Worm (Caenorhabditis elegans): Measurements from ENCODE around the gene clec-160.

clec-160 gene

ce11 chrIII:8227511-8227910 lies 48.3 kb downstream of the clec-160 start, which contains the start of gene fbxl-1 (continued):
- TF ChIP-seq hlh-15 (tag; optimal IDR thresholded peaks at IDR 0.05) (no peak), ceh-22 (tag; optimal IDR thresholded peaks at IDR 0.05) (no peak), nfya-1 (tag; optimal IDR thresholded peaks at IDR 0.05) (peak; percentile 52), odd-2 (tag; optimal IDR thresholded peaks at IDR 0.05) (no peak), tbx-2 (tag; optimal IDR thresholded peaks at IDR 0.05) (peak; percentile 66), ttx-3 (tag; optimal IDR thresholded peaks at IDR 0.05) (no peak), npax-4 (tag; optimal IDR thresholded peaks at IDR 0.05) (no peak), C38D4.7 (GFP tag; optimal IDR thresholded peaks at IDR 0.05) (no peak), ceh-2 (tag; optimal IDR thresholded peaks at IDR 0.05) (no peak), gmeb-2 (tag; optimal IDR thresholded peaks at IDR 0.05) (no peak), T23F11.4 (GFP tag; optimal IDR thresholded peaks at IDR 0.05) (no peak), Y22D7AL.16 (tag; optimal IDR thresholded peaks at IDR 0.05) (no peak), unc-3 (GFP tag; conservative IDR thresholded peaks at IDR 0.05) (no peak), unc-3 (tag; optimal IDR thresholded peaks at IDR 0.05) (no peak), unc-55 (GFP tag; optimal IDR thresholded peaks at IDR 0.05) (peak; percentile 77), fkh-6 (tag; optimal IDR thresholded peaks at IDR 0.05) (no peak), unc-42 (tag; optimal IDR thresholded peaks at IDR 0.05) (peak; percentile 1), sox-2 (GFP tag; IDR thresholded peaks at IDR 0.05) (no peak), eyg-1 (tag; optimal IDR thresholded peaks at IDR 0.05) (no peak), mec-3 (tag; optimal IDR thresholded peaks at IDR 0.05; ENCODE audit: borderline replicate concordance) (no peak), pax-1 (tag; optimal IDR thresholded peaks at IDR 0.05) (no peak), C08G9.2 (tag; optimal IDR thresholded peaks at IDR 0.05) (no peak), nhr-11 (tag; optimal IDR thresholded peaks at IDR 0.05) (no peak), tbx-7 (tag; optimal IDR thresholded peaks at IDR 0.05) (no peak), rnt-1 (tag; optimal IDR thresholded peaks at IDR 0.05) (peak; percentile 57), ceh-30 (tag; optimal IDR thresholded peaks at IDR 0.05) (no peak), ceh-31 (tag; optimal IDR thresholded peaks at IDR 0.05) (peak; percentile 58), hlh-13 (GFP tag; optimal IDR thresholded peaks at IDR 0.05) (no peak), hlh-8 (tag; optimal IDR thresholded peaks at IDR 0.05) (no peak), ceh-6 (GFP tag; optimal IDR thresholded peaks at IDR 0.05) (no peak), sox-4 (tag; optimal IDR thresholded peaks at IDR 0.05) (no peak), pha-2 (tag; optimal IDR thresholded peaks at IDR 0.05) (no peak), lin-11 (tag; optimal IDR thresholded peaks at IDR 0.05) (no peak), elt-4 (tag; optimal IDR thresholded peaks at IDR 0.05) (no peak), che-1 (tag; optimal IDR thresholded peaks at IDR 0.05) (no peak), ceh-24 (tag; optimal IDR thresholded peaks at IDR 0.05) (no peak), ceh-45 (GFP tag; IDR thresholded peaks at IDR 0.05) (no peak), ceh-48 (tag; optimal IDR thresholded peaks at IDR 0.05) (no peak), ref-2 (tag; optimal IDR thresholded peaks at IDR 0.05) (no peak), K09A11.1 (tag; optimal IDR thresholded peaks at IDR 0.05; ENCODE audit: insufficient read depth) (no peak), dmd-4 (tag; optimal IDR thresholded peaks at IDR 0.05; ENCODE audit: borderline replicate concordance) (no peak), hlh-30 (tag; optimal IDR thresholded peaks at IDR 0.05; ENCODE audit: insufficient read depth) (peak; percentile 95), sdc-2 (tag; optimal IDR thresholded peaks at IDR 0.05) (no peak), pat-9 (tag; optimal IDR thresholded peaks at IDR 0.05) (no peak), ceh-18 (tag; optimal IDR thresholded peaks at IDR 0.05) (peak; percentile 57), ceh-34 (tag; optimal IDR thresholded peaks at IDR 0.05) (peak; percentile 73), unc-86 (tag; optimal IDR thresholded peaks at IDR 0.05) (no peak), ets-4 (tag; optimal IDR thresholded peaks at IDR 0.05) (no peak), syd-9 (tag; optimal IDR thresholded peaks at IDR 0.05) (no peak), madf-2 (tag; optimal IDR thresholded peaks at IDR 0.05) (no peak), elt-2 (tag; optimal IDR thresholded peaks at IDR 0.05) (no peak)
